Worm (Caenorhabditis elegans) whole organism, late embryonic: ENCODE data around the gene pqn-75.
A peak's percentile ranks its signal among the peaks of the same experiment; 100 is the strongest.

Experiments used
- C08G9.2 ChIP-seq: sonication (generic microtip); optimal IDR thresholded peaks from 2 replicates; lab custom pipeline; 2016; ENCODE audit warnings: mild to moderate bottlenecking, missing genetic modification characterization, moderate library complexity, missing compliant biosample characterization
- C38D4.7 ChIP-seq: fragments of 200-800 bp; sonication (Bioruptor generic); optimal IDR thresholded peaks from 2 replicates; lab custom pipeline; 2018; ENCODE audit warnings: mild to moderate bottlenecking, missing genetic modification characterization, moderate library complexity, missing compliant biosample characterization
- F13H6.1 ChIP-seq: sonication (generic microtip); optimal IDR thresholded peaks from 2 replicates; lab custom pipeline; 2016; ENCODE audit warnings: missing genetic modification characterization, missing compliant biosample characterization
- K09A11.1 ChIP-seq: sonication (generic microtip); optimal IDR thresholded peaks from 2 replicates; lab custom pipeline; 2017; ENCODE audit warnings: antibody characterized with exemption, mild to moderate bottlenecking, missing genetic modification characterization, missing compliant biosample characterization; ENCODE audit not compliant: insufficient read depth
- Y22D7AL.16 ChIP-seq: sonication (generic microtip); optimal IDR thresholded peaks from 2 replicates; lab custom pipeline; 2016; ENCODE audit warnings: missing genetic modification characterization, missing compliant biosample characterization
- ceh-14 ChIP-seq: sonication (generic microtip); optimal IDR thresholded peaks from 2 replicates; lab custom pipeline; 2016; ENCODE audit warnings: missing genotype, missing genetic modification characterization, missing compliant biosample characterization
- ceh-18 ChIP-seq: sonication (generic microtip); optimal IDR thresholded peaks from 2 replicates; lab custom pipeline; 2016; ENCODE audit warnings: missing genetic modification characterization, missing compliant biosample characterization
- ceh-22 ChIP-seq: sonication (generic microtip); optimal IDR thresholded peaks from 2 replicates; lab custom pipeline; 2017; ENCODE audit warnings: missing biosample characterization, missing genetic modification characterization
- ceh-24 ChIP-seq: sonication (generic microtip); optimal IDR thresholded peaks from 2 replicates; lab custom pipeline; 2016; ENCODE audit warnings: mild to moderate bottlenecking, missing genetic modification characterization, missing compliant biosample characterization
- ceh-31 ChIP-seq: sonication (generic microtip); optimal IDR thresholded peaks from 2 replicates; lab custom pipeline; 2016; ENCODE audit warnings: missing genetic modification characterization, missing compliant biosample characterization
- ceh-34 ChIP-seq: sonication (generic microtip); optimal IDR thresholded peaks from 2 replicates; lab custom pipeline; 2016; ENCODE audit warnings: mild to moderate bottlenecking, missing genetic modification characterization, missing compliant biosample characterization
- ceh-6 ChIP-seq: fragments of 200-800 bp; sonication (Bioruptor generic); optimal IDR thresholded peaks from 2 replicates; lab custom pipeline; 2018; ENCODE audit warnings: mild to moderate bottlenecking, missing genetic modification characterization, missing compliant biosample characterization
- ceh-9 ChIP-seq: sonication (generic microtip); optimal IDR thresholded peaks from 2 replicates; lab custom pipeline; 2016; ENCODE audit warnings: mild to moderate bottlenecking, missing genetic modification characterization, inconsistent platforms, missing compliant biosample characterization
- dmd-4 ChIP-seq: sonication (generic microtip); optimal IDR thresholded peaks from 2 replicates; lab custom pipeline; 2016; ENCODE audit warnings: borderline replicate concordance, missing genetic modification characterization, missing compliant biosample characterization
- elt-2 ChIP-seq: sonication (generic microtip); optimal IDR thresholded peaks from 2 replicates; lab custom pipeline; 2016; ENCODE audit warnings: missing genetic modification reagents, missing genetic modification characterization, missing compliant biosample characterization
- elt-4 ChIP-seq: sonication (generic microtip); optimal IDR thresholded peaks from 2 replicates; lab custom pipeline; 2016; ENCODE audit warnings: missing genetic modification characterization, missing compliant biosample characterization
- ets-4 ChIP-seq: sonication (generic microtip); optimal IDR thresholded peaks from 2 replicates; lab custom pipeline; 2016; ENCODE audit warnings: missing genetic modification characterization, missing compliant biosample characterization
- eyg-1 ChIP-seq: sonication (generic microtip); optimal IDR thresholded peaks from 2 replicates; lab custom pipeline; 2016; ENCODE audit warnings: missing genotype, missing genetic modification characterization, missing compliant biosample characterization
- fkh-10 ChIP-seq: fragments of 150-350 bp; optimal IDR thresholded peaks from 2 replicates; lab custom pipeline; 2014; ENCODE audit warnings: missing biosample characterization, missing genetic modification reagents, missing genetic modification characterization
- hlh-13 ChIP-seq: fragments of 200-800 bp; sonication (Bioruptor generic); optimal IDR thresholded peaks from 2 replicates; lab custom pipeline; 2018; ENCODE audit warnings: mild to moderate bottlenecking, missing genetic modification characterization, missing compliant biosample characterization
- hlh-30 ChIP-seq: sonication (generic microtip); optimal IDR thresholded peaks from 2 replicates; lab custom pipeline; 2017; ENCODE audit warnings: antibody characterized with exemption, missing genetic modification characterization, missing compliant biosample characterization; ENCODE audit not compliant: insufficient read depth
- mec-3 ChIP-seq: sonication (generic microtip); optimal IDR thresholded peaks from 2 replicates; lab custom pipeline; 2016; ENCODE audit warnings: borderline replicate concordance, missing genetic modification characterization, missing compliant biosample characterization
- nfya-1 ChIP-seq: sonication (generic microtip); optimal IDR thresholded peaks from 2 replicates; lab custom pipeline; 2017; ENCODE audit warnings: missing genetic modification characterization, mild to moderate bottlenecking, missing compliant biosample characterization, antibody characterized with exemption, moderate library complexity
- nhr-11 ChIP-seq: fragments of 150-350 bp; optimal IDR thresholded peaks from 2 replicates; lab custom pipeline; 2014; ENCODE audit warnings: missing biosample characterization, missing genetic modification characterization
- pat-9 ChIP-seq: fragments of 200-800 bp; sonication (Bioruptor generic); optimal IDR thresholded peaks from 2 replicates; lab custom pipeline; 2018; ENCODE audit warnings: mild to moderate bottlenecking, missing genetic modification characterization, moderate library complexity, missing compliant biosample characterization
- pqm-1 ChIP-seq: sonication (generic microtip); optimal IDR thresholded peaks from 2 replicates; lab custom pipeline; 2016; ENCODE audit warnings: missing genetic modification characterization, missing compliant biosample characterization
- pros-1 ChIP-seq: fragments of 150-350 bp; optimal IDR thresholded peaks from 2 replicates; lab custom pipeline; 2014; ENCODE audit warnings: missing biosample characterization, missing genetic modification reagents, missing genetic modification characterization
- ref-2 ChIP-seq: sonication (generic microtip); optimal IDR thresholded peaks from 2 replicates; lab custom pipeline; 2016; ENCODE audit warnings: missing genetic modification characterization, missing compliant biosample characterization
- rnt-1 ChIP-seq: sonication (generic microtip); optimal IDR thresholded peaks from 2 replicates; lab custom pipeline; 2016; ENCODE audit warnings: missing genetic modification characterization, missing compliant biosample characterization
- syd-9 ChIP-seq: sonication (generic microtip); optimal IDR thresholded peaks from 2 replicates; lab custom pipeline; 2016; ENCODE audit warnings: mild to moderate bottlenecking, missing genetic modification characterization, moderate library complexity, missing compliant biosample characterization
- tbx-2 ChIP-seq: sonication (generic microtip); optimal IDR thresholded peaks from 2 replicates; lab custom pipeline; 2016; ENCODE audit warnings: missing genetic modification characterization, missing compliant biosample characterization
- tbx-7 ChIP-seq: sonication (generic microtip); optimal IDR thresholded peaks from 2 replicates; lab custom pipeline; 2016; ENCODE audit warnings: missing genotype, missing genetic modification characterization, missing compliant biosample characterization
- ttx-3 ChIP-seq: sonication (generic microtip); optimal IDR thresholded peaks from 2 replicates; lab custom pipeline; 2016; ENCODE audit warnings: missing genetic modification reagents, missing genetic modification characterization, missing compliant biosample characterization
- unc-3 ChIP-seq, 2 experiments: fragments of 200-800 bp in 1 of 2; sonication (Bioruptor generic) in 1 of 2; sonication (generic microtip) in 1 of 2; conservative IDR thresholded peaks in 1 of 2; optimal IDR thresholded peaks in 1 of 2; 2 replicates each; pipeline versions ENCODE4 v1.3.6 to Lab custom; 2016 to 2022; ENCODE audit warnings: missing compliant biosample characterization in 2 of 2, missing genetic modification characterization in 2 of 2, missing genetic modification reagents in 1 of 2
- unc-42 ChIP-seq: sonication (generic microtip); optimal IDR thresholded peaks from 2 replicates; lab custom pipeline; 2016; ENCODE audit warnings: missing genotype, missing genetic modification characterization, missing compliant biosample characterization
- unc-55 ChIP-seq: sonication (generic microtip); optimal IDR thresholded peaks from 2 replicates; lab custom pipeline; 2017; ENCODE audit warnings: missing biosample characterization, missing genetic modification reagents, missing genetic modification characterization
- zip-5 ChIP-seq: sonication (generic microtip); optimal IDR thresholded peaks from 2 replicates; lab custom pipeline; 2016; ENCODE audit warnings: missing genetic modification characterization, missing compliant biosample characterization

Gene pqn-75

DNA sequence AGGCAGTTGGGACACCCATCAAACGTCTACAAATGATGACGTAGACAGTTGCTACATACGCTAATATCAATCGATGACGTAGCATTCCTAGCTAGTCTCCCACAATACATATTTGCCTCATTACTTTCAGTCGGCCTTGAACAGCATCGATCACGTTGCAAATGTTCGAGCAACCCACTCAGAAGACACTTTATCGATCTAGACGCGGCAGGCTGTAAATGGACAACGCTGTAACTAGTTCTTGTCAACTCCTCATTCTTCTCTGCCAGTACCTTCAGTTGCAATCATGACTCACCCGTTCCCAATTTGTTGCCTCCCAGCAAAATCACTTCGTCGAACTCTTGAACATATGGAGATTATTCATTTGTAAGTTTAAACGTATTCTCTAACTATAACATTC lies at the start of gene pqn-75:
Gene pqn-75, plus strand, starts transcription at position 301 of the 400 bp plus-strand sequence.
- no peak for TF ChIP-seq elt-2 (tag; lab: Kevin White, UChicago)

- TF ChIP-seq mec-3 (tag; lab: Kevin White, UChicago) (no peak), pros-1 (tag; lab: Kevin White, UChicago) (no peak), C38D4.7 (peak; percentile 11), ceh-34 (tag; lab: Kevin White, UChicago) (peak; percentile 7), ceh-22 (no peak), unc-42 (tag; lab: Kevin White, UChicago) (peak; percentile 30), ceh-18 (tag; lab: Kevin White, UChicago) (peak; percentile 22), C08G9.2 (peak; percentile 21), tbx-2 (tag; lab: Kevin White, UChicago) (peak; percentile 31), nfya-1 (tag; lab: Kevin White, UChicago) (peak; percentile 48)
- TF ChIP-seq, all 69 proteins: peak for 7
Observed at ce11 chrIV:4024159-4025004, 47.7 kb upstream of the pqn-75 start.

DNA sequence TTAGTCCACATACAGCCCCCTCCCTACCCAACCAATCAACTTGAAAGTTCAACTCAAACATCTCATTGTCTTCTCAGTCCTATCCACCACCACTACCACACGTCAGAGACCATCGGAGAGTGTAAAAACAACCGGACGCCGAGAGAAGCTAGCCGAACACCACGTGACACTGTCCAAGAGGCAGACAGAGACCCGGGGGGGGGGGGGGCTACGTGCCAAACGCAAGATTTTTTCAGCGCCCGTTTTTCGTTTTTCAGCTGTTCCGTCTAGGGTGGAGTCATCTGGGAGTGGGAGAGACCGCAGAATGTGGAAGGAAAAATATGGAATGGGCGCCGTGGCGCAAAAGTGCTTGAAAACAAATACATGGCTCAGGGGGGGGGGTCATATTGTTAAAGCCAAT lies 46.2 kb upstream of the pqn-75 start:
- TF ChIP-seq ceh-18 (tag; lab: Kevin White, UChicago) (peak; percentile 36), C38D4.7 (peak; percentile 4), ceh-14 (tag; lab: Kevin White, UChicago) (no peak), rnt-1 (tag; lab: Kevin White, UChicago) (peak; percentile 16), ceh-6 (GFP tag; lab: Kevin White, UChicago) (no peak), ceh-31 (tag; lab: Kevin White, UChicago) (peak; percentile 12), ttx-3 (tag; lab: Kevin White, UChicago) (no peak), Y22D7AL.16 (tag; lab: Kevin White, UChicago) (no peak), pat-9 (tag; lab: Kevin White, UChicago) (peak; percentile 13), tbx-7 (tag; lab: Kevin White, UChicago) (no peak), nfya-1 (tag; lab: Kevin White, UChicago) (no peak), unc-3 (GFP tag; conservative IDR thresholded peaks at IDR 0.05; lab: Robert Waterston, UW) (no peak), unc-3 (tag; optimal IDR thresholded peaks at IDR 0.05; lab: Kevin White, UChicago) (no peak), syd-9 (tag; lab: Kevin White, UChicago) (no peak), ets-4 (tag; lab: Kevin White, UChicago) (no peak), F13H6.1 (tag; lab: Kevin White, UChicago) (no peak), unc-55 (GFP tag; lab: Kevin White, UChicago) (no peak)

ce11 chrIV:4027106-4027888 lies 44.8 kb upstream of the pqn-75 start:
- TF ChIP-seq unc-55 (GFP tag; lab: Kevin White, UChicago) (peak; percentile 2), F13H6.1 (tag; lab: Kevin White, UChicago) (no peak), fkh-10 (GFP tag; lab: Kevin White, UChicago) (no peak)

DNA sequence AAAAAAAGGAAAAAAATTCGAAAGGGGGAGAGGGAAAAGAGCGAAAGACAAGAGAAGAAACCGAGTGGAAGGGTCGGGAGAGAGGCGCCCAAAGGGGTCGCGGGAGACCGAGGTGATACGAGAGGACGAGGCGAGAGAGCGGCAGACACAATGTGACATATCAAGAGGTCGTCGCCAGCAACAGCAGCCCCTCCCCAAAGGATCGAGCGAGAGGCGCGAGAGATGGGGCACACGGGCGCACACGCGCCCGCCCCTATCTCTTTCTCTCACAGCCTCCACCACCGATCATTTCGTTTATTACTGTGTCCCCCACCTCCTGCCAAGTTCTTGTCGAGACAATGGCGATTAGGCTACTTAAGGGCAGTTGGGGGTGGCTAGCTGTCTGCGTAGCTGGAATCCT lies 44.0 kb upstream of the pqn-75 start:
- TF ChIP-seq ceh-9 (no peak), nhr-11 (tag; lab: Kevin White, UChicago) (no peak), F13H6.1 (tag; lab: Kevin White, UChicago) (peak; percentile 31), zip-5 (tag; lab: Kevin White, UChicago) (no peak), ceh-24 (tag; lab: Kevin White, UChicago) (no peak), ceh-18 (tag; lab: Kevin White, UChicago) (peak; percentile 91), hlh-13 (GFP tag; lab: Kevin White, UChicago) (no peak), syd-9 (tag; lab: Kevin White, UChicago) (peak; percentile 50), C38D4.7 (no peak), pqm-1 (tag; lab: Kevin White, UChicago) (no peak), ceh-14 (tag; lab: Kevin White, UChicago) (no peak), hlh-30 (tag; lab: Kevin White, UChicago) (no peak), eyg-1 (tag; lab: Kevin White, UChicago) (no peak), tbx-2 (tag; lab: Kevin White, UChicago) (peak; percentile 66), C08G9.2 (peak; percentile 25), K09A11.1 (tag; lab: Kevin White, UChicago) (no peak), unc-55 (GFP tag; lab: Kevin White, UChicago) (peak; percentile 69), nfya-1 (tag; lab: Kevin White, UChicago) (peak; percentile 8), ceh-34 (tag; lab: Kevin White, UChicago) (peak; percentile 43), ceh-6 (GFP tag; lab: Kevin White, UChicago) (no peak), dmd-4 (peak; percentile 33), pros-1 (tag; lab: Kevin White, UChicago) (peak; percentile 2), elt-4 (peak; percentile 56), ref-2 (tag; lab: Kevin White, UChicago) (peak; percentile 18)
